Worm (Caenorhabditis elegans) whole organism, early embryonic: ENCODE data around the gene sta-1.
"Not testable (repeated sequence)": the region's sequence is repeated elsewhere in the genome, so short reads cannot be mapped to it uniquely, and the experiment has no call there.

Experiments used
- B0310.2 ChIP-seq: sonication (generic microtip); optimal IDR thresholded peaks from 2 replicates; lab custom pipeline; 2016; ENCODE audit warnings: mild to moderate bottlenecking, missing genetic modification characterization, missing compliant biosample characterization
- F13C5.2 ChIP-seq: sonication (generic microtip); optimal IDR thresholded peaks from 2 replicates; lab custom pipeline; 2017; ENCODE audit warnings: mild to moderate bottlenecking, missing genetic modification characterization, inconsistent platforms, missing compliant biosample characterization
- aly-1 ChIP-seq: sonication (generic microtip); optimal IDR thresholded peaks from 2 replicates; lab custom pipeline; 2016; ENCODE audit warnings: missing genetic modification characterization, missing compliant biosample characterization
- ama-1 ChIP-seq: fragments of 150-350 bp; optimal IDR thresholded peaks from 2 replicates; lab custom pipeline; 2014
- ceh-13 ChIP-seq: fragments of 200-800 bp; sonication (Bioruptor generic); optimal IDR thresholded peaks from 2 replicates; lab custom pipeline; 2018; ENCODE audit warnings: mild to moderate bottlenecking, missing genetic modification characterization, missing compliant biosample characterization
- ceh-36 ChIP-seq: sonication (generic microtip); optimal IDR thresholded peaks from 2 replicates; lab custom pipeline; 2016; ENCODE audit warnings: missing genetic modification characterization, inconsistent platforms, missing compliant biosample characterization
- ets-7 ChIP-seq: sonication (generic microtip); optimal IDR thresholded peaks from 2 replicates; lab custom pipeline; 2016; ENCODE audit warnings: missing genotype, missing genetic modification characterization, missing compliant biosample characterization
- flt-1 ChIP-seq: fragments of 200-800 bp; sonication (Bioruptor generic); IDR thresholded peaks from 2 replicates; pipeline ENCODE4 v1.3.6; 2022; ENCODE audit warnings: missing genetic modification characterization, missing compliant biosample characterization
- hmbx-1 ChIP-seq: sonication (generic microtip); optimal IDR thresholded peaks from 2 replicates; lab custom pipeline; 2016; ENCODE audit warnings: mild to moderate bottlenecking, missing genetic modification characterization, missing compliant biosample characterization
- hmg-4 ChIP-seq: fragments of 200-800 bp; sonication (Bioruptor generic); optimal IDR thresholded peaks from 2 replicates; lab custom pipeline; 2018; ENCODE audit warnings: mild to moderate bottlenecking, missing genetic modification characterization, missing compliant biosample characterization
- hnd-1 ChIP-seq: sonication (generic microtip); optimal IDR thresholded peaks from 2 replicates; lab custom pipeline; 2016; ENCODE audit warnings: missing genetic modification characterization, missing compliant biosample characterization
- pes-1 ChIP-seq: fragments of 200-800 bp; sonication (Bioruptor generic); IDR thresholded peaks from 2 replicates; pipeline ENCODE4 v1.3.6; 2022; ENCODE audit warnings: missing genetic modification reagents, missing genetic modification characterization, missing compliant biosample characterization
- scrt-1 ChIP-seq: fragments of 200-800 bp; sonication (Bioruptor generic); IDR thresholded peaks from 2 replicates; pipeline ENCODE4 v1.3.6; 2022; ENCODE audit warnings: missing genetic modification characterization, missing compliant biosample characterization
- sea-1 ChIP-seq: fragments of 200-800 bp; sonication (Bioruptor generic); conservative IDR thresholded peaks from 2 replicates; pipeline ENCODE4 v1.3.6; 2022; ENCODE audit warnings: missing genetic modification characterization, missing compliant biosample characterization
- tbx-11 ChIP-seq: fragments of 200-800 bp; sonication (Bioruptor generic); IDR thresholded peaks from 2 replicates; pipeline ENCODE4 v1.3.6; 2022; ENCODE audit warnings: missing genetic modification characterization, missing compliant biosample characterization
- tbx-37 ChIP-seq: fragments of 200-800 bp; sonication (Bioruptor generic); conservative IDR thresholded peaks from 2 replicates; pipeline ENCODE4 v1.3.6; 2022; ENCODE audit warnings: missing genetic modification reagents, missing genetic modification characterization, missing compliant biosample characterization
- tra-4 ChIP-seq: sonication (generic microtip); optimal IDR thresholded peaks from 2 replicates; lab custom pipeline; 2017; ENCODE audit warnings: missing genetic modification characterization, missing compliant biosample characterization

The sta-1 gene

ce11 chrIV:16664020-16664419 is at the start of gene sta-1:
TSS of gene sta-1 (plus strand) at chrIV:16664320.
- TF ChIP-seq tbx-37 (GFP tag; lab: Robert Waterston, UW); ceh-13 (GFP tag; lab: Kevin White, UChicago); scrt-1 (GFP tag; lab: Robert Waterston, UW): not testable (repeated sequence)

- TF ChIP-seq flt-1 (GFP tag; lab: Robert Waterston, UW) (peak; percentile 42; the same call in 1 of the 2 replicates), pes-1 (GFP tag; lab: Robert Waterston, UW) (peak; percentile 46; the same call in 1 of the 2 replicates)
These were observed 49.0 kb upstream of the sta-1 start for ce11 chrIV:16615122-16615521.

- TF ChIP-seq hnd-1: no peak
- TF ChIP-seq ceh-36 (tag; lab: Kevin White, UChicago): no peak
- TF ChIP-seq F13C5.2 (tag; lab: Kevin White, UChicago): no peak
- no peak for TF ChIP-seq pes-1 (GFP tag; lab: Robert Waterston, UW)
- TF ChIP-seq scrt-1 (GFP tag; lab: Robert Waterston, UW): no peak
- no peak for TF ChIP-seq hmbx-1
- TF ChIP-seq tbx-11 (GFP tag; lab: Robert Waterston, UW): no peak
- TF ChIP-seq flt-1 (GFP tag; lab: Robert Waterston, UW): no peak
- TF ChIP-seq hmg-4 (GFP tag; lab: Kevin White, UChicago): no peak
- TF ChIP-seq sea-1 (GFP tag; lab: Robert Waterston, UW): no peak
- no peak for TF ChIP-seq tra-4 (tag; lab: Kevin White, UChicago)
- TF ChIP-seq ceh-13 (GFP tag; lab: Kevin White, UChicago): no peak
- no peak for TF ChIP-seq tbx-37 (GFP tag; lab: Robert Waterston, UW)
- no peak for TF ChIP-seq B0310.2 (tag; lab: Kevin White, UChicago)
- TF ChIP-seq aly-1 (tag; lab: Kevin White, UChicago): no peak
- TF ChIP-seq ama-1 (lab: Kevin White, UChicago): no peak
- TF ChIP-seq ets-7 (tag; lab: Kevin White, UChicago): no peak
These were observed 41.6 kb upstream of the sta-1 start for ce11 chrIV:16622522-16622921.

- TF ChIP-seq aly-1 (tag; lab: Kevin White, UChicago); flt-1 (GFP tag; lab: Robert Waterston, UW); scrt-1 (GFP tag; lab: Robert Waterston, UW): not testable (repeated sequence)
These were observed 38.2 kb upstream of the sta-1 start, which contains the start of gene fip-7 for ce11 chrIV:16625909-16626308. TSS of gene fip-7 (plus strand) at chrIV:16626209.

ce11 chrIV:16627676-16628075 is 36.4 kb upstream of the sta-1 start, which contains the start of gene fipr-28:
TSS of gene fipr-28 (plus strand) at chrIV:16627976.
- no peak for TF ChIP-seq aly-1 (tag; lab: Kevin White, UChicago)
- TF ChIP-seq ets-7 (tag; lab: Kevin White, UChicago): no peak
- no peak for TF ChIP-seq ama-1 (lab: Kevin White, UChicago)
- TF ChIP-seq pes-1 (GFP tag; lab: Robert Waterston, UW): no peak
- no peak for TF ChIP-seq hnd-1
- TF ChIP-seq F13C5.2 (tag; lab: Kevin White, UChicago): no peak
- TF ChIP-seq ceh-36 (tag; lab: Kevin White, UChicago): no peak
- no peak for TF ChIP-seq flt-1 (GFP tag; lab: Robert Waterston, UW)
- TF ChIP-seq hmg-4 (GFP tag; lab: Kevin White, UChicago): no peak
- TF ChIP-seq tbx-11 (GFP tag; lab: Robert Waterston, UW): no peak
- no peak for TF ChIP-seq sea-1 (GFP tag; lab: Robert Waterston, UW)
- TF ChIP-seq tra-4 (tag; lab: Kevin White, UChicago): no peak
- TF ChIP-seq ceh-13 (GFP tag; lab: Kevin White, UChicago): no peak
- no peak for TF ChIP-seq scrt-1 (GFP tag; lab: Robert Waterston, UW)
- no peak for TF ChIP-seq B0310.2 (tag; lab: Kevin White, UChicago)
- TF ChIP-seq tbx-37 (GFP tag; lab: Robert Waterston, UW): no peak
- no peak for TF ChIP-seq hmbx-1

ce11 chrIV:16629090-16629489 is 35.0 kb upstream of the sta-1 start, which contains the start of gene Y51H4A.936:
TSS of gene Y51H4A.936 (plus strand) at chrIV:16629390.
- TF ChIP-seq B0310.2 (tag; lab: Kevin White, UChicago) (no peak), ceh-36 (tag; lab: Kevin White, UChicago) (no peak), sea-1 (GFP tag; lab: Robert Waterston, UW) (no peak), hnd-1 (no peak), ceh-13 (GFP tag; lab: Kevin White, UChicago) (no peak), pes-1 (GFP tag; lab: Robert Waterston, UW) (no peak), tbx-11 (GFP tag; lab: Robert Waterston, UW) (no peak), aly-1 (tag; lab: Kevin White, UChicago) (no peak), F13C5.2 (tag; lab: Kevin White, UChicago) (no peak), flt-1 (GFP tag; lab: Robert Waterston, UW) (no peak), tra-4 (tag; lab: Kevin White, UChicago) (no peak), hmbx-1 (no peak), ama-1 (lab: Kevin White, UChicago) (no peak), hmg-4 (GFP tag; lab: Kevin White, UChicago) (no peak), tbx-37 (GFP tag; lab: Robert Waterston, UW) (no peak), ets-7 (tag; lab: Kevin White, UChicago) (no peak)

ce11 chrIV:16629815-16630214 is 34.3 kb upstream of the sta-1 start:
- no peak for TF ChIP-seq ama-1 (lab: Kevin White, UChicago)

- TF ChIP-seq B0310.2 (tag; lab: Kevin White, UChicago): no peak
- TF ChIP-seq tbx-37 (GFP tag; lab: Robert Waterston, UW): no peak
- no peak for TF ChIP-seq hnd-1
- no peak for TF ChIP-seq aly-1 (tag; lab: Kevin White, UChicago)
- no peak for TF ChIP-seq hmg-4 (GFP tag; lab: Kevin White, UChicago)
- no peak for TF ChIP-seq sea-1 (GFP tag; lab: Robert Waterston, UW)
- TF ChIP-seq ceh-36 (tag; lab: Kevin White, UChicago): no peak
- no peak for TF ChIP-seq tra-4 (tag; lab: Kevin White, UChicago)
- TF ChIP-seq F13C5.2 (tag; lab: Kevin White, UChicago): no peak
- no peak for TF ChIP-seq flt-1 (GFP tag; lab: Robert Waterston, UW)
- TF ChIP-seq pes-1 (GFP tag; lab: Robert Waterston, UW): no peak
- no peak for TF ChIP-seq ceh-13 (GFP tag; lab: Kevin White, UChicago)
- no peak for TF ChIP-seq ets-7 (tag; lab: Kevin White, UChicago)
- no peak for TF ChIP-seq ama-1 (lab: Kevin White, UChicago)
- no peak for TF ChIP-seq tbx-11 (GFP tag; lab: Robert Waterston, UW)
- no peak for TF ChIP-seq scrt-1 (GFP tag; lab: Robert Waterston, UW)
- TF ChIP-seq hmbx-1: no peak
These were observed 33.5 kb upstream of the sta-1 start, which contains the start of gene fipr-27 for ce11 chrIV:16630622-16631021. TSS of gene fipr-27 (plus strand) at chrIV:16630922.
